Fruit fly (Drosophila melanogaster): ENCODE measurements around the gene CG32219.

The CG32219 gene

DNA sequence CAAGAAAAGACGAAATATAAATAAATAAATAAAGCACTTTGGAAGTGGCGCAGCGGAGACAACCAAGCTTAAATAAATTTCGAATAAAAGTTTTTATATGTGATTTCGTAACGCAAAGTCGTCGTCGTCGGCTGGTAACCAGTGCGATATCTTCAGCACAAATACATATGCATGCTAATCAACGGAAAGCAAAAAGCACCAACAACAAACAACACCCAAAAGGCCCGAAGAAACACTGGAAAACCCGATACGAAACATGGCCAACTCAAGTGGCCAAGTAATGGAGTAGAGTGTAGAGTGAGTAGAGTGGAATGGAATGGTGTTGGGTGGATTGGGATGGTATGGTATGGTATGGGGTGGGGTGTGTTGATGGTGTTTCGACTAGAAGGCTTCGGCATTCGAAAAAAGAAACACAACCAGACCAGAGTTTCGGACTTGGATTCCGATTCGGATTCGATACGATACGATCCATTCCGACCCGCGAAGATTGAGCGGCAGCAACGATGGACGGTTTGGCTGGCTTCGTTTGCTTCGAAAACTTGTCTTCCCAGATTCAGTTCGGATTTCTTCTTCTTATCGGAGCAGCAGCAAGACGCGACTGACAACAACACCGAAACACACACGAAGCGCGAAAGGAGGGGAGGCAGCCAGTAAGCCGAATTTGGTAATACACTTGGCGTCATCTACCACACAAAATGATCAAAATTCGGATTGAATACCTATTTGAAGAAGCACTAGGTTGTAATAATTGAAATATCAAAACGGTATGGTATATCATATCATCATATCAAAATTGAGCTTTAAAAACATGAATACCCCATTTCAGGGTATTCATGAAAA is 48.2 kb downstream of the CG32219 start (continued):
- TF ChIP-seq CG8290 (GFP tag; optimal IDR thresholded peaks at IDR 0.05) (peak; percentile 48), CG8290 (tag; optimal IDR thresholded peaks at IDR 0.05) (peak; percentile 40 to 99), Sry-δ (GFP tag; optimal IDR thresholded peaks at IDR 0.05) (peak; percentile 63), fd102C (GFP tag; optimal IDR thresholded peaks at IDR 0.05) (no peak), Hr78 (GFP tag; optimal IDR thresholded peaks at IDR 0.05) (peak in 1 of 2 experiments; percentile 77), CG31441 (GFP tag; IDR thresholded peaks at IDR 0.05) (peak; percentile 92), Doc2 (GFP tag; IDR thresholded peaks at IDR 0.05) (no peak), CG18599 (GFP tag; optimal IDR thresholded peaks at IDR 0.05) (peak; percentile 78), Atf-2 (GFP tag; optimal IDR thresholded peaks at IDR 0.05) (peak; percentile 92), C15 (GFP tag; IDR thresholded peaks at IDR 0.05) (0 out of 3 replicates have a peak, but pooled peaks have one; percentile 50), pfk (GFP tag; optimal IDR thresholded peaks at IDR 0.05) (peak; percentile 74), HHEX (GFP tag; optimal IDR thresholded peaks at IDR 0.05) (peak; percentile 93), lmd (GFP tag; IDR thresholded peaks at IDR 0.05) (peak; percentile 97), CG31365 (tag; optimal IDR thresholded peaks at IDR 0.05) (peak; percentile 80), H15 (GFP tag; IDR thresholded peaks at IDR 0.05) (peak; percentile 80), pum (GFP tag; optimal IDR thresholded peaks at IDR 0.05) (peak; percentile 87), CG18476 (GFP tag; optimal IDR thresholded peaks at IDR 0.05) (peak; percentile 78), Bdp1 (GFP tag; optimal IDR thresholded peaks at IDR 0.05) (peak; percentile 85), CG8359 (GFP tag; optimal IDR thresholded peaks at IDR 0.05; ENCODE audit: borderline replicate concordance) (peak; percentile 62), slou (GFP tag; optimal IDR thresholded peaks at IDR 0.05) (peak; percentile 83), CG14710 (tag; optimal IDR thresholded peaks at IDR 0.05) (peak; percentile 67), CG4328 (GFP tag; optimal IDR thresholded peaks at IDR 0.05) (peak; percentile 53), Rfx (GFP tag; IDR thresholded peaks at IDR 0.05) (peak; percentile 97), B-H1 (GFP tag; IDR thresholded peaks at IDR 0.05) (peak; percentile 88; the same call in 2 of the 3 replicates), Dip3 (GFP tag; optimal IDR thresholded peaks at IDR 0.05) (peak; percentile 96), CG12071 (GFP tag; optimal IDR thresholded peaks at IDR 0.05) (peak; percentile 80), CG4424 (GFP tag; optimal IDR thresholded peaks at IDR 0.05) (peak; percentile 92), mld (GFP tag; IDR thresholded peaks at IDR 0.05; ENCODE audit: partially characterized antibody) (no peak), tin (GFP tag; optimal IDR thresholded peaks at IDR 0.05) (peak; percentile 91), CG13296 (GFP tag; optimal IDR thresholded peaks at IDR 0.05) (peak; percentile 94), dimm (GFP tag; IDR thresholded peaks at IDR 0.05) (no peak; the same call in 1 of the 2 replicates), CG43689 (GFP tag; IDR thresholded peaks at IDR 0.05) (no peak; the same call in none of the 2 replicates), CG17912 (GFP tag; optimal IDR thresholded peaks at IDR 0.05) (peak; percentile 53), CG10321 (GFP tag; IDR thresholded peaks at IDR 0.05) (peak; percentile 76), Gug (GFP tag; IDR thresholded peaks at IDR 0.05) (peak; percentile 95), Dip2 (GFP tag; IDR thresholded peaks at IDR 0.05) (no peak), CG9437 (GFP tag; optimal IDR thresholded peaks at IDR 0.05) (peak; percentile 88), insv (GFP tag; optimal IDR thresholded peaks at IDR 0.05) (peak; percentile 17 to 36), tup (GFP tag; optimal IDR thresholded peaks at IDR 0.05) (peak; percentile 90), Asciz (GFP tag; optimal IDR thresholded peaks at IDR 0.05) (peak; percentile 91), CG16863 (GFP tag; optimal IDR thresholded peaks at IDR 0.05) (peak; percentile 96), Dad (GFP tag; optimal IDR thresholded peaks at IDR 0.05) (peak; percentile 86), CG2116 (GFP tag; optimal IDR thresholded peaks at IDR 0.05) (peak; percentile 70), unc-4 (GFP tag; IDR thresholded peaks at IDR 0.05; ENCODE audit: partially characterized antibody) (no peak), CG10565 (GFP tag; optimal IDR thresholded peaks at IDR 0.05) (peak; percentile 19), CG4404 (GFP tag; IDR thresholded peaks at IDR 0.05) (peak; percentile 70; the same call in 1 of the 2 replicates), Nf-YB (GFP tag; optimal IDR thresholded peaks at IDR 0.05) (peak; percentile 79), CG2712 (tag; optimal IDR thresholded peaks at IDR 0.05) (peak; percentile 90), Ptx1 (GFP tag; IDR thresholded peaks at IDR 0.05) (peak; percentile 96)

All from whole organism, embryonic.